Fruit fly (Drosophila melanogaster): Measurements from ENCODE around the gene Arl8.

dm6 chr3R:8122198-8122970, 4.0 kb upstream of the Arl8 start, which contains the start of gene CG7878:
- no peak for TF ChIP-seq insv (optimal IDR thresholded peaks at IDR 0.05)
- TF ChIP-seq Sin3A (optimal IDR thresholded peaks at IDR 0.05), result no peak
- TF ChIP-seq psq (optimal IDR thresholded peaks at IDR 0.05), result no peak

Data from Kc167 (cell line).